Fruit fly (Drosophila melanogaster) whole organism, prepupa: ENCODE measurements around the gene CG7567.

Source experiments
- CG8119 ChIP-seq: fragments of 200-800 bp; sonication (Bioruptor generic); IDR thresholded peaks from 3 replicates; pipeline ENCODE4 v1.3.6; 2022; ENCODE audit warnings: missing biosample characterization, missing genetic modification characterization
- eg ChIP-seq: fragments of 200-800 bp; sonication (Bioruptor generic); IDR thresholded peaks from 3 replicates; pipeline ENCODE4 v1.3.6; 2022; ENCODE audit warnings: missing biosample characterization, missing genetic modification characterization

DNA sequence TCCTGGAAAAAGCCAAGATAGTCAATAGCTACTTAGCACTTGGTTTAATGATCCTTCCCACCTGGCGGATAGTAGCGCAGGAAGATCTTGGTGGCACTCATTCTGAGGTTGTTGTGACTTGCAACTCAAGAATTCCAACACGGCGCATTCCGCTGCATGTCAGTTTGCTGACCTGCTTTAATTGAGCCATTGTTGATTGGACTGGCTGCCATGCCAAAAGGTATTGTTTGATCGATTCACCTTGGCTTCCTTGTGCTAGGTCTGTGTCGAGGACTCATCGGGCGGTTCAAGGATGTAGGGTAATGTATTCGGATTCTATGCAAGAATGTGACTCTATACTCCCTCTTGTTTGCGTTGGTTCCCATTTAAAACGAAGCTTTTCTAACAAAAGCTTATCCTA is 12.9 kb upstream of the CG7567 start, which contains the start of gene CG7568:
- TF ChIP-seq eg (no peak), CG8119 (GFP tag; lab: Robert Waterston, UW) (no peak)
